Fruit fly (Drosophila melanogaster): ENCODE measurements around the gene CheB93a.

Gene CheB93a

DNA sequence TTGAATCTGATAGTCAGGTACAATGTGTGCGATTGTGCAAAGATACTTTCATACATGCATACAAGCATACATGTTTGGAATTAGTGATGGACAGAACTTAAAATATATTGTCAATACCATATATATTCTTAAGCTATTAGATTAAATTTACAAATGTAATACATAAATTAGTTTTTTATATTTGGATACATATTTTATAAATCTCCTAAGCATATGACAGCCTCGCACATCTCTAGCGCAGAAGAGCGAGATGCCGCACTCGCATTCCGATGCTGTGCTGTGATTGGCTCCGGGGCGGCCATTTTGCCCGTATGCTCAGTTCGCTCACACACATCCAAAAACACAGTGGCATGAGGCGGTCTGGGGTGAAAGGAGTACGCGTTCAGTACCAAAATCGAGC, 28.6 kb upstream of the CheB93a start, which contains the start of gene tin (continued):
- TF ChIP-seq CG13287 (GFP tag; IDR thresholded peaks at IDR 0.05; ENCODE audit: partially characterized antibody) (peak; percentile 83), CG7357 (GFP tag; IDR thresholded peaks at IDR 0.05) (peak; percentile 83), CG10431 (GFP tag; optimal IDR thresholded peaks at IDR 0.05) (peak; percentile 67), Nf-YB (GFP tag; optimal IDR thresholded peaks at IDR 0.05) (peak; percentile 99), repo (GFP tag; optimal IDR thresholded peaks at IDR 0.05) (no peak), CG18619 (GFP tag; optimal IDR thresholded peaks at IDR 0.05) (peak; percentile 78), onecut (GFP tag; IDR thresholded peaks at IDR 0.05) (peak; percentile 90), TFAM (GFP tag; optimal IDR thresholded peaks at IDR 0.05) (peak; percentile 37), CG17186 (GFP tag; optimal IDR thresholded peaks at IDR 0.05) (peak; percentile 55), NK7.1 (GFP tag; optimal IDR thresholded peaks at IDR 0.05) (no peak), Nf-YC (tag; optimal IDR thresholded peaks at IDR 0.05) (peak; percentile 99), gcm2 (GFP tag; optimal IDR thresholded peaks at IDR 0.05) (peak; percentile 57), Stat92E (GFP tag; optimal IDR thresholded peaks at IDR 0.05) (peak in 1 of 3 experiments; percentile 78), CG30431 (GFP tag; optimal IDR thresholded peaks at IDR 0.05) (peak; percentile 78), Blimp-1 (GFP tag; optimal IDR thresholded peaks at IDR 0.05) (peak; percentile 92), ab (GFP tag; optimal IDR thresholded peaks at IDR 0.05) (no peak), ato (GFP tag; IDR thresholded peaks at IDR 0.05; ENCODE audit: partially characterized antibody) (peak; percentile 45; the same call in 1 of the 2 replicates), dmrt11E (tag; optimal IDR thresholded peaks at IDR 0.05) (peak; percentile 95), pb (GFP tag; optimal IDR thresholded peaks at IDR 0.05) (no peak), schlank (tag; optimal IDR thresholded peaks at IDR 0.05) (peak; percentile 25), CG10979 (tag; optimal IDR thresholded peaks at IDR 0.05) (peak; percentile 96), jigr1 (GFP tag; IDR thresholded peaks at IDR 0.05) (peak; percentile 72; the same call in 1 of the 3 replicates), slou (GFP tag; optimal IDR thresholded peaks at IDR 0.05) (peak; percentile 34), CG10267 (tag; optimal IDR thresholded peaks at IDR 0.05) (peak; percentile 91), trem (tag; optimal IDR thresholded peaks at IDR 0.05) (peak; percentile 94), CG11695 (GFP tag; IDR thresholded peaks at IDR 0.05) (peak; percentile 97), Dip2 (GFP tag; IDR thresholded peaks at IDR 0.05) (peak; percentile 22; the same call in 1 of the 2 replicates), amos (GFP tag; IDR thresholded peaks at IDR 0.05; ENCODE audit: partially characterized antibody) (peak; percentile 69), kni (GFP tag; optimal IDR thresholded peaks at IDR 0.05) (peak; percentile 68), insv (GFP tag; optimal IDR thresholded peaks at IDR 0.05) (peak in 1 of 2 experiments; percentile 52), Hr3 (GFP tag; optimal IDR thresholded peaks at IDR 0.05) (peak; percentile 85), CG6689 (GFP tag; IDR thresholded peaks at IDR 0.05) (peak; percentile 95), CG11696 (GFP tag; IDR thresholded peaks at IDR 0.05) (peak; percentile 84), fd96Cb (tag; optimal IDR thresholded peaks at IDR 0.05) (peak; percentile 88), Kr (GFP tag; optimal IDR thresholded peaks at IDR 0.05) (peak; percentile 18), E2f1 (GFP tag; IDR thresholded peaks at IDR 0.05) (peak; percentile 96), Fer2 (tag; optimal IDR thresholded peaks at IDR 0.05) (peak; percentile 73), CG8765 (GFP tag; IDR thresholded peaks at IDR 0.05) (peak; percentile 93), ranshi (GFP tag; IDR thresholded peaks at IDR 0.05) (peak; percentile 97), CG15479 (GFP tag; optimal IDR thresholded peaks at IDR 0.05) (peak; percentile 88), CG17912 (GFP tag; optimal IDR thresholded peaks at IDR 0.05) (peak; percentile 79), Ptx1 (GFP tag; IDR thresholded peaks at IDR 0.05) (peak; percentile 97), CG14441 (GFP tag; IDR thresholded peaks at IDR 0.05) (peak; percentile 96), D19A (tag; optimal IDR thresholded peaks at IDR 0.05) (peak; percentile 92), CG10366 (GFP tag; IDR thresholded peaks at IDR 0.05) (peak; percentile 94), CG2712 (tag; optimal IDR thresholded peaks at IDR 0.05) (peak; percentile 98), MBD-R2 (GFP tag; IDR thresholded peaks at IDR 0.05) (peak; percentile 83), Taf1 (GFP tag; IDR thresholded peaks at IDR 0.05) (peak; percentile 74), CG6654 (GFP tag; optimal IDR thresholded peaks at IDR 0.05) (peak; percentile 55), nerfin-2 (GFP tag; IDR thresholded peaks at IDR 0.05; ENCODE audit: partially characterized antibody) (0 out of 2 replicates have a peak, but pooled peaks have one; percentile 46)
